Fruit fly (Drosophila melanogaster) whole organism, embryonic: Measurements from ENCODE around the gene Rh3.

Experiments used
- ATbp ChIP-seq: fragments of 200-800 bp; sonication (Bioruptor generic); optimal IDR thresholded peaks from 2 replicates; lab custom pipeline; 2017; ENCODE audit warnings: missing biosample characterization, mild to moderate bottlenecking, missing genetic modification characterization, missing genetic modification reagents
- Abd-B ChIP-seq: fragments of 200-800 bp; sonication (Bioruptor generic); optimal IDR thresholded peaks from 2 replicates; lab custom pipeline; 2018; ENCODE audit warnings: missing biosample characterization, mild to moderate bottlenecking, missing genetic modification characterization, moderate library complexity
- Blimp-1 ChIP-seq: fragments of 200-800 bp; sonication (Bioruptor generic); optimal IDR thresholded peaks from 3 replicates; lab custom pipeline; 2018; ENCODE audit warnings: missing biosample characterization, missing genetic modification characterization, mild to moderate bottlenecking, moderate library complexity, missing genetic modification reagents
- CG12236 ChIP-seq: fragments of 200-800 bp; sonication (Bioruptor generic); optimal IDR thresholded peaks from 2 replicates; lab custom pipeline; 2016; ENCODE audit warnings: missing biosample characterization, missing genetic modification characterization
- CG12942 ChIP-seq: fragments of 200-800 bp; sonication (Bioruptor generic); optimal IDR thresholded peaks from 3 replicates; lab custom pipeline; 2016; ENCODE audit warnings: missing biosample characterization, missing genetic modification characterization
- CG13894 ChIP-seq: fragments of 200-800 bp; sonication (Bioruptor generic); optimal IDR thresholded peaks from 3 replicates; lab custom pipeline; 2018; ENCODE audit warnings: missing biosample characterization, mild to moderate bottlenecking, missing genetic modification characterization, moderate library complexity
- CG17361 ChIP-seq: fragments of 200-800 bp; sonication (Bioruptor generic); IDR thresholded peaks from 3 replicates; pipeline ENCODE4 v1.3.6; 2022; ENCODE audit warnings: missing biosample characterization, missing genetic modification characterization
- CG18476 ChIP-seq: fragments of 200-800 bp; sonication (Bioruptor generic); optimal IDR thresholded peaks from 2 replicates; lab custom pipeline; 2016; ENCODE audit warnings: missing biosample characterization, mild to moderate bottlenecking, missing genetic modification characterization
- CG2202 ChIP-seq: fragments of 200-800 bp; sonication (Bioruptor generic); optimal IDR thresholded peaks from 2 replicates; lab custom pipeline; 2018; ENCODE audit warnings: missing biosample characterization, mild to moderate bottlenecking, missing genetic modification characterization
- CG30431 ChIP-seq: fragments of 200-800 bp; sonication (Bioruptor generic); optimal IDR thresholded peaks from 2 replicates; lab custom pipeline; 2017; ENCODE audit warnings: missing biosample characterization, missing genetic modification characterization
- CG31365 ChIP-seq: fragments of 200-800 bp; sonication (Bioruptor generic); optimal IDR thresholded peaks from 2 replicates; lab custom pipeline; 2018; ENCODE audit warnings: missing biosample characterization, mild to moderate bottlenecking, missing genetic modification characterization
- CG3281 ChIP-seq: fragments of 200-800 bp; sonication (Bioruptor generic); optimal IDR thresholded peaks from 3 replicates; lab custom pipeline; 2017; ENCODE audit warnings: missing biosample characterization, mild to moderate bottlenecking, missing genetic modification characterization
- CG3995 ChIP-seq: fragments of 200-800 bp; sonication (Bioruptor generic); optimal IDR thresholded peaks from 3 replicates; lab custom pipeline; 2016; ENCODE audit warnings: missing biosample characterization, missing genetic modification characterization
- CG4404 ChIP-seq: fragments of 200-800 bp; sonication (Bioruptor generic); IDR thresholded peaks from 2 replicates; pipeline ENCODE4 v1.3.6; 2022; ENCODE audit warnings: missing biosample characterization, missing genetic modification characterization
- CG7786 ChIP-seq: fragments of 200-800 bp; sonication (Bioruptor generic); optimal IDR thresholded peaks from 2 replicates; lab custom pipeline; 2016; ENCODE audit warnings: missing biosample characterization, missing genetic modification characterization
- CG8944 ChIP-seq: fragments of 200-800 bp; sonication (Bioruptor generic); optimal IDR thresholded peaks from 3 replicates; lab custom pipeline; 2016; ENCODE audit warnings: missing biosample characterization, missing genetic modification characterization
- CG9817 ChIP-seq: fragments of 200-800 bp; sonication (Bioruptor generic); optimal IDR thresholded peaks from 2 replicates; lab custom pipeline; 2018; ENCODE audit warnings: missing biosample characterization, mild to moderate bottlenecking, missing genetic modification characterization, moderate library complexity
- CHES-1-like ChIP-seq: fragments of 200-800 bp; sonication (Bioruptor generic); optimal IDR thresholded peaks from 2 replicates; lab custom pipeline; 2016; ENCODE audit warnings: missing biosample characterization, missing genetic modification characterization
- Doc2 ChIP-seq: fragments of 200-800 bp; sonication (Bioruptor generic); IDR thresholded peaks from 2 replicates; pipeline ENCODE4 v1.3.6; 2022; ENCODE audit warnings: missing biosample characterization, missing genetic modification characterization
- Dp ChIP-seq: fragments of 200-800 bp; sonication (Bioruptor generic); optimal IDR thresholded peaks from 2 replicates; lab custom pipeline; 2018; ENCODE audit warnings: missing biosample characterization, mild to moderate bottlenecking, missing genetic modification characterization, moderate library complexity
- Fer3 ChIP-seq: fragments of 200-800 bp; sonication (Bioruptor generic); optimal IDR thresholded peaks from 2 replicates; lab custom pipeline; 2018; ENCODE audit warnings: missing biosample characterization, mild to moderate bottlenecking, missing genetic modification characterization, moderate library complexity
- Hmx ChIP-seq: fragments of 200-800 bp; sonication (Bioruptor generic); optimal IDR thresholded peaks from 2 replicates; lab custom pipeline; 2016; ENCODE audit warnings: missing biosample characterization, missing genetic modification characterization
- Lpt ChIP-seq: fragments of >200 bp; optimal IDR thresholded peaks from 2 replicates; lab custom pipeline; 2018; ENCODE audit warnings: missing biosample characterization, missing genetic modification characterization
- MBD-R2 ChIP-seq: fragments of 200-800 bp; sonication (Bioruptor generic); IDR thresholded peaks from 2 replicates; pipeline ENCODE4 v1.3.6; 2022; ENCODE audit warnings: missing biosample characterization, missing genetic modification characterization
- NFAT ChIP-seq: fragments of 200-800 bp; sonication (Bioruptor generic); IDR thresholded peaks from 2 replicates; pipeline ENCODE4 v1.3.6; 2022; ENCODE audit warnings: missing biosample characterization, missing genetic modification characterization
- NfI ChIP-seq: fragments of 200-800 bp; sonication (Bioruptor generic); optimal IDR thresholded peaks from 3 replicates; lab custom pipeline; 2018; ENCODE audit warnings: missing biosample characterization, mild to moderate bottlenecking, missing genetic modification characterization, moderate library complexity
- Side ChIP-seq: fragments of 200-800 bp; sonication (Bioruptor generic); optimal IDR thresholded peaks from 2 replicates; lab custom pipeline; 2016; ENCODE audit warnings: missing biosample characterization, missing genetic modification characterization
- Tbp ChIP-seq: fragments of >200 bp; optimal IDR thresholded peaks from 2 replicates; lab custom pipeline; 2018; ENCODE audit warnings: missing biosample characterization, missing genetic modification characterization
- Xrp1 ChIP-seq: fragments of 200-800 bp; sonication (Bioruptor generic); IDR thresholded peaks from 2 replicates; pipeline ENCODE4 v1.3.6; 2022; ENCODE audit warnings: missing biosample characterization, missing genetic modification characterization
- bowl ChIP-seq: fragments of 200-800 bp; sonication (Bioruptor generic); IDR thresholded peaks from 2 replicates; pipeline ENCODE4 v1.3.6; 2022; ENCODE audit warnings: missing biosample characterization, missing genetic modification characterization
- esg ChIP-seq: fragments of 200-800 bp; sonication (Bioruptor generic); conservative IDR thresholded peaks from 2 replicates; pipeline ENCODE4 v1.3.6; 2022; ENCODE audit warnings: missing biosample characterization, missing genetic modification characterization
- eyg ChIP-seq: fragments of 200-800 bp; sonication (Bioruptor generic); optimal IDR thresholded peaks from 3 replicates; lab custom pipeline; 2016; ENCODE audit warnings: missing biosample characterization, missing genetic modification characterization
- gfzf ChIP-seq: fragments of 200-800 bp; sonication (Bioruptor generic); optimal IDR thresholded peaks from 2 replicates; lab custom pipeline; 2016; ENCODE audit warnings: missing biosample characterization, mild to moderate bottlenecking, missing genetic modification characterization, moderate library complexity
- grau ChIP-seq: fragments of 200-800 bp; optimal IDR thresholded peaks from 3 replicates; lab custom pipeline; 2019; ENCODE audit warnings: missing biosample characterization, mild to moderate bottlenecking, missing genetic modification characterization, moderate library complexity
- knrl ChIP-seq: fragments of 200-800 bp; sonication (Bioruptor generic); IDR thresholded peaks from 3 replicates; pipeline ENCODE4 v1.3.6; 2022; ENCODE audit warnings: missing biosample characterization, missing genetic modification characterization; ENCODE audit not compliant: partially characterized antibody
- lola ChIP-seq, 3 experiments: fragments of >200 bp in 2 of 3; fragments of 200-800 bp in 1 of 3; sonication (Bioruptor generic) in 1 of 3; optimal IDR thresholded peaks; 2 replicates each; lab custom pipeline; 2017 to 2019; ENCODE audit warnings: missing biosample characterization in 3 of 3, missing genetic modification characterization in 3 of 3, mild to moderate bottlenecking in 1 of 3, moderate library complexity in 1 of 3
- mam ChIP-seq: fragments of 200-800 bp; sonication (Bioruptor generic); optimal IDR thresholded peaks from 3 replicates; lab custom pipeline; 2016; ENCODE audit warnings: missing biosample characterization, missing genetic modification characterization
- nerfin-1 ChIP-seq: fragments of 200-800 bp; sonication (Bioruptor generic); optimal IDR thresholded peaks from 3 replicates; lab custom pipeline; 2019; ENCODE audit warnings: missing biosample characterization, mild to moderate bottlenecking, missing genetic modification characterization, moderate library complexity
- nmo ChIP-seq: fragments of 200-800 bp; sonication (Bioruptor generic); optimal IDR thresholded peaks from 2 replicates; lab custom pipeline; 2018; ENCODE audit warnings: missing biosample characterization, mild to moderate bottlenecking, missing genetic modification characterization, moderate library complexity
- pb ChIP-seq: fragments of 200-800 bp; sonication (Bioruptor generic); optimal IDR thresholded peaks from 3 replicates; lab custom pipeline; 2016; ENCODE audit warnings: missing biosample characterization, missing genetic modification characterization
- peb ChIP-seq: fragments of 200-800 bp; sonication (Bioruptor generic); IDR thresholded peaks from 2 replicates; pipeline ENCODE4 v1.3.6; 2022; ENCODE audit warnings: missing biosample characterization, missing genetic modification characterization
- pum ChIP-seq: fragments of 200-800 bp; sonication (Bioruptor generic); optimal IDR thresholded peaks from 2 replicates; lab custom pipeline; 2016; ENCODE audit warnings: missing biosample characterization, missing genetic modification characterization
- schlank ChIP-seq: fragments of 200-800 bp; sonication (Bioruptor generic); optimal IDR thresholded peaks from 2 replicates; lab custom pipeline; 2018; ENCODE audit warnings: missing biosample characterization, mild to moderate bottlenecking, missing genetic modification characterization
- sd ChIP-seq: fragments of 200-800 bp; sonication (Bioruptor generic); optimal IDR thresholded peaks from 3 replicates; lab custom pipeline; 2018; ENCODE audit warnings: missing biosample characterization, mild to moderate bottlenecking, missing genetic modification characterization, moderate library complexity
- shn ChIP-seq: fragments of 200-800 bp; sonication (Bioruptor generic); optimal IDR thresholded peaks from 3 replicates; lab custom pipeline; 2016; ENCODE audit warnings: missing biosample characterization, missing genetic modification characterization
- sima ChIP-seq: fragments of 200-800 bp; sonication (Bioruptor generic); optimal IDR thresholded peaks from 2 replicates; lab custom pipeline; 2016; ENCODE audit warnings: missing biosample characterization, missing genetic modification characterization
- tup ChIP-seq: fragments of 200-800 bp; sonication (Bioruptor generic); optimal IDR thresholded peaks from 2 replicates; lab custom pipeline; 2016; ENCODE audit warnings: missing biosample characterization, mild to moderate bottlenecking, missing genetic modification characterization, moderate library complexity
- twi ChIP-seq: fragments of 200-800 bp; optimal IDR thresholded peaks from 2 replicates; lab custom pipeline; 2019; ENCODE audit warnings: missing biosample characterization, mild to moderate bottlenecking, missing genetic modification characterization, moderate library complexity
- yki ChIP-seq: fragments of >200 bp; optimal IDR thresholded peaks from 3 replicates; lab custom pipeline; 2018
- z ChIP-seq: fragments of 200-800 bp; sonication (Bioruptor generic); IDR thresholded peaks from 3 replicates; pipeline ENCODE4 v1.3.6; 2022; ENCODE audit warnings: missing biosample characterization, missing genetic modification characterization
- zf30C ChIP-seq: fragments of 200-800 bp; sonication (Bioruptor generic); optimal IDR thresholded peaks from 3 replicates; lab custom pipeline; 2018; ENCODE audit warnings: missing biosample characterization, mild to moderate bottlenecking, missing genetic modification characterization

Gene Rh3

dm6 chr3R:20035887-20036286, 46.4 kb downstream of the Rh3 start, which contains the start of gene Regnase-1 (continued):
- TF ChIP-seq esg (GFP tag; lab: Robert Waterston, UW) (0 out of 2 replicates have a peak, but pooled peaks have one; percentile 15), CG12236 (GFP tag; lab: Kevin White, UChicago) (peak; percentile 83), CG13894 (tag; lab: Kevin White, UChicago) (peak; percentile 92), shn (peak; percentile 93), sima (peak; percentile 77), tup (GFP tag; lab: Kevin White, UChicago) (peak; percentile 64), pum (peak; percentile 79), yki (lab: Kevin White, UChicago) (no peak), MBD-R2 (peak; percentile 96), schlank (tag; lab: Kevin White, UChicago) (peak; percentile 91), Fer3 (tag; lab: Kevin White, UChicago) (peak; percentile 96), NFAT (GFP tag; lab: Robert Waterston, UW) (peak; percentile 89), gfzf (GFP tag; lab: Kevin White, UChicago) (peak; percentile 43), Lpt (GFP tag; lab: Kevin White, UChicago) (no peak), zf30C (GFP tag; lab: Kevin White, UChicago) (peak; percentile 32), bowl (GFP tag; lab: Robert Waterston, UW) (peak; percentile 84), CG12942 (GFP tag; lab: Kevin White, UChicago) (peak; percentile 79), CG7786 (peak; percentile 78), Doc2 (GFP tag; lab: Robert Waterston, UW) (no peak), CG2202 (tag; lab: Kevin White, UChicago) (peak; percentile 93), lola (GFP tag; optimal IDR thresholded peaks at IDR 0.05; lab: Kevin White, UChicago) (peak in 1 of 3 experiments; percentile 67), CG4404 (peak; percentile 51; the same call in 1 of the 2 replicates), twi (peak; percentile 74), grau (tag; lab: Kevin White, UChicago) (peak; percentile 85), sd (tag; lab: Kevin White, UChicago) (no peak), Hmx (GFP tag; lab: Kevin White, UChicago) (no peak), CG8944 (peak; percentile 60), CG9817 (peak; percentile 90), knrl (GFP tag; lab: Robert Waterston, UW) (peak; percentile 95), nmo (GFP tag; lab: Kevin White, UChicago) (peak; percentile 87), Blimp-1 (GFP tag; lab: Kevin White, UChicago) (peak; percentile 79), mam (GFP tag; lab: Kevin White, UChicago) (peak; percentile 80), NfI (GFP tag; lab: Kevin White, UChicago) (peak; percentile 97), Xrp1 (peak; percentile 68), CG3281 (GFP tag; lab: Kevin White, UChicago) (peak; percentile 95), z (peak; percentile 57; the same call in 1 of the 3 replicates), Dp (peak; percentile 96), CHES-1-like (GFP tag; lab: Kevin White, UChicago) (peak; percentile 89), CG31365 (tag; lab: Kevin White, UChicago) (peak; percentile 86), eyg (GFP tag; lab: Kevin White, UChicago) (peak; percentile 90), Side (GFP tag; lab: Kevin White, UChicago) (peak; percentile 92), ATbp (peak; percentile 94), Abd-B (GFP tag; lab: Kevin White, UChicago) (peak; percentile 16), CG18476 (peak; percentile 64), pb (GFP tag; lab: Kevin White, UChicago) (peak; percentile 89), Tbp (no peak), CG30431 (GFP tag; lab: Kevin White, UChicago) (peak; percentile 54), nerfin-1 (tag; lab: Kevin White, UChicago) (peak; percentile 89), CG17361 (peak; percentile 87), peb (GFP tag; lab: Robert Waterston, UW) (peak; percentile 58; the same call in 1 of the 2 replicates), CG3995 (peak; percentile 79)
